Worm (Caenorhabditis elegans) whole organism, L4/young adult: Measurements from ENCODE around the gene Y45G5AM.9.

ENCODE experiments used
- W03F9.2 ChIP-seq: fragments of 150-350 bp; optimal IDR thresholded peaks from 2 replicates; lab custom pipeline; 2014; ENCODE audit warnings: missing biosample characterization, missing genetic modification characterization
- dao-5 ChIP-seq: sonication (generic microtip); optimal IDR thresholded peaks from 2 replicates; lab custom pipeline; 2016; ENCODE audit warnings: missing genotype, missing genetic modification characterization, moderate library complexity, missing compliant biosample characterization
- him-1 ChIP-seq: sonication (generic microtip); optimal IDR thresholded peaks from 2 replicates; lab custom pipeline; 2016; ENCODE audit warnings: missing genotype, missing genetic modification reagents, missing genetic modification characterization, missing compliant biosample characterization

- TF ChIP-seq W03F9.2 (tag; lab: Kevin White, UChicago) = no peak
- no peak for TF ChIP-seq dao-5 (tag; lab: Kevin White, UChicago)
- no peak for TF ChIP-seq him-1 (tag; lab: Kevin White, UChicago)
Observed at ce11 chrV:4170138-4170537, 24.3 kb downstream of the Y45G5AM.9 start, which contains the start of gene Y45G5AM.7.
